Worm (Caenorhabditis elegans) whole organism, young adult: ENCODE data around the gene tatn-1.
A peak's percentile ranks its signal among the peaks of the same experiment; 100 is the strongest.

Experiments
- B0035.1 ChIP-seq: sonication (generic microtip); optimal IDR thresholded peaks from 2 replicates; lab custom pipeline; 2016; ENCODE audit warnings: missing genetic modification characterization, mild to moderate bottlenecking, missing compliant biosample characterization, missing genotype, missing genetic modification reagents
- C06A6.2 ChIP-seq: fragments of 200-800 bp; sonication (Bioruptor generic); conservative IDR thresholded peaks from 2 replicates; pipeline ENCODE4 v1.3.6; 2022; ENCODE audit warnings: missing genetic modification characterization, missing compliant biosample characterization
- F22D6.2 ChIP-seq: sonication (generic microtip); optimal IDR thresholded peaks from 2 replicates; lab custom pipeline; 2016; ENCODE audit warnings: mild to moderate bottlenecking, missing genetic modification characterization, missing compliant biosample characterization
- F33H1.4 ChIP-seq: fragments of 200-800 bp; sonication (Bioruptor generic); IDR thresholded peaks from 2 replicates; pipeline ENCODE4 v1.3.6; 2022; ENCODE audit warnings: missing genetic modification reagents, missing genetic modification characterization, missing compliant biosample characterization
- F37B4.10 ChIP-seq: fragments of 200-800 bp; sonication (Bioruptor generic); IDR thresholded peaks from 2 replicates; pipeline ENCODE4 v1.3.6; 2022; ENCODE audit warnings: missing genetic modification characterization, missing compliant biosample characterization
- F39B2.1 ChIP-seq: fragments of 200-800 bp; sonication (Bioruptor generic); IDR thresholded peaks from 2 replicates; pipeline ENCODE4 v1.3.6; 2022; ENCODE audit warnings: missing genetic modification reagents, missing genetic modification characterization, missing compliant biosample characterization
- F49E8.2 ChIP-seq: sonication (generic microtip); optimal IDR thresholded peaks from 3 replicates; lab custom pipeline; 2017; ENCODE audit warnings: missing genetic modification characterization, mild to moderate bottlenecking, missing compliant biosample characterization, antibody characterized with exemption, moderate library complexity; ENCODE audit not compliant: insufficient read depth
- F55B11.4 ChIP-seq: sonication (generic microtip); optimal IDR thresholded peaks from 2 replicates; lab custom pipeline; 2016; ENCODE audit warnings: missing compliant biosample characterization, missing genetic modification characterization, borderline replicate concordance; ENCODE audit not compliant: insufficient read depth
- K12H6.12 ChIP-seq: fragments of 200-800 bp; sonication (Bioruptor generic); optimal IDR thresholded peaks from 2 replicates; lab custom pipeline; 2018; ENCODE audit warnings: mild to moderate bottlenecking, missing genetic modification characterization, missing compliant biosample characterization
- Y56A3A.18 ChIP-seq: fragments of 200-800 bp; sonication (Bioruptor generic); IDR thresholded peaks from 2 replicates; pipeline ENCODE4 v1.3.6; 2022; ENCODE audit warnings: missing genetic modification reagents, missing genetic modification characterization, missing compliant biosample characterization
- aptf-3 ChIP-seq: fragments of 200-800 bp; sonication (Bioruptor generic); IDR thresholded peaks from 2 replicates; pipeline ENCODE4 v1.3.6; 2022; ENCODE audit warnings: missing genetic modification characterization, missing compliant biosample characterization
- attf-3 ChIP-seq: fragments of 200-800 bp; sonication (Bioruptor generic); conservative IDR thresholded peaks from 2 replicates; pipeline ENCODE4 v1.3.6; 2022; ENCODE audit warnings: missing genetic modification reagents, missing genetic modification characterization, missing compliant biosample characterization
- attf-6 ChIP-seq: fragments of 200-800 bp; sonication (Bioruptor generic); IDR thresholded peaks from 2 replicates; pipeline ENCODE4 v1.3.6; 2022; ENCODE audit warnings: missing genetic modification reagents, missing genetic modification characterization, missing compliant biosample characterization
- bed-1 ChIP-seq: fragments of 200-800 bp; sonication (Bioruptor generic); IDR thresholded peaks from 2 replicates; pipeline ENCODE4 v1.3.6; 2022; ENCODE audit warnings: missing genetic modification reagents, missing genetic modification characterization, missing compliant biosample characterization
- cebp-2 ChIP-seq: fragments of 200-800 bp; sonication (Bioruptor generic); IDR thresholded peaks from 2 replicates; pipeline ENCODE4 v1.3.6; 2022; ENCODE audit warnings: missing genetic modification characterization, missing compliant biosample characterization
- ceh-58 ChIP-seq: fragments of 200-800 bp; sonication (Bioruptor generic); IDR thresholded peaks from 2 replicates; pipeline ENCODE4 v1.3.6; 2022; ENCODE audit warnings: missing genetic modification characterization, missing compliant biosample characterization
- ceh-91 ChIP-seq: fragments of 200-800 bp; sonication (Bioruptor generic); IDR thresholded peaks from 2 replicates; pipeline ENCODE4 v1.3.6; 2022; ENCODE audit warnings: missing genetic modification reagents, missing genetic modification characterization, missing compliant biosample characterization
- die-1 ChIP-seq: sonication (generic microtip); optimal IDR thresholded peaks from 2 replicates; lab custom pipeline; 2016; ENCODE audit warnings: missing genotype, mild to moderate bottlenecking, missing genetic modification characterization, missing compliant biosample characterization
- dox-1 ChIP-seq: fragments of 200-800 bp; sonication (Bioruptor generic); IDR thresholded peaks from 2 replicates; pipeline ENCODE4 v1.3.6; 2022; ENCODE audit warnings: missing genetic modification reagents, missing genetic modification characterization, missing compliant biosample characterization
- egl-18 ChIP-seq: fragments of 200-800 bp; sonication (Bioruptor generic); IDR thresholded peaks from 2 replicates; pipeline ENCODE4 v1.3.6; 2022; ENCODE audit warnings: missing genetic modification reagents, missing genetic modification characterization, missing compliant biosample characterization
- egl-44 ChIP-seq: fragments of 200-800 bp; sonication (Bioruptor generic); IDR thresholded peaks from 2 replicates; pipeline ENCODE4 v1.3.6; 2022; ENCODE audit warnings: missing genetic modification reagents, missing genetic modification characterization, missing compliant biosample characterization
- egrh-3 ChIP-seq: fragments of 200-800 bp; sonication (Bioruptor generic); IDR thresholded peaks from 2 replicates; pipeline ENCODE4 v1.3.6; 2022; ENCODE audit warnings: missing genetic modification reagents, missing genetic modification characterization, missing compliant biosample characterization
- ets-4 ChIP-seq: fragments of 200-800 bp; sonication (Bioruptor generic); optimal IDR thresholded peaks from 2 replicates; lab custom pipeline; 2018; ENCODE audit warnings: mild to moderate bottlenecking, missing genetic modification characterization, missing compliant biosample characterization
- gei-17 ChIP-seq: fragments of 200-800 bp; sonication (Bioruptor generic); optimal IDR thresholded peaks from 2 replicates; lab custom pipeline; 2018; ENCODE audit warnings: mild to moderate bottlenecking, missing genetic modification characterization, missing compliant biosample characterization
- hlh-12 ChIP-seq: sonication (generic microtip); optimal IDR thresholded peaks from 2 replicates; lab custom pipeline; 2016; ENCODE audit warnings: missing genetic modification characterization, missing compliant biosample characterization
- lin-54 ChIP-seq: fragments of 200-800 bp; sonication (Bioruptor generic); optimal IDR thresholded peaks from 2 replicates; lab custom pipeline; 2018; ENCODE audit warnings: mild to moderate bottlenecking, missing genetic modification characterization, missing compliant biosample characterization
- lir-1 ChIP-seq: fragments of 200-800 bp; sonication (Bioruptor generic); conservative IDR thresholded peaks from 2 replicates; pipeline ENCODE4 v1.3.6; 2022; ENCODE audit warnings: missing genetic modification reagents, missing genetic modification characterization, missing compliant biosample characterization
- lsl-1 ChIP-seq: fragments of 200-800 bp; sonication (Bioruptor generic); optimal IDR thresholded peaks from 2 replicates; lab custom pipeline; 2018; ENCODE audit warnings: mild to moderate bottlenecking, missing genetic modification characterization, moderate library complexity, missing compliant biosample characterization
- lsy-27 ChIP-seq: sonication (generic microtip); optimal IDR thresholded peaks from 2 replicates; lab custom pipeline; 2017; ENCODE audit warnings: missing genetic modification characterization, mild to moderate bottlenecking, missing compliant biosample characterization, antibody characterized with exemption, missing genotype, borderline replicate concordance; ENCODE audit not compliant: insufficient read depth
- madf-10 ChIP-seq: sonication (generic microtip); optimal IDR thresholded peaks from 2 replicates; lab custom pipeline; 2016; ENCODE audit warnings: mild to moderate bottlenecking, missing genetic modification characterization, missing compliant biosample characterization
- madf-6 ChIP-seq: fragments of 200-800 bp; sonication (Bioruptor generic); IDR thresholded peaks from 2 replicates; pipeline ENCODE4 v1.3.6; 2022; ENCODE audit warnings: missing genetic modification reagents, missing genetic modification characterization, missing compliant biosample characterization
- mcd-1 ChIP-seq: fragments of 200-800 bp; sonication (Bioruptor generic); IDR thresholded peaks from 2 replicates; pipeline ENCODE4 v1.3.6; 2022; ENCODE audit warnings: missing genetic modification reagents, missing genetic modification characterization, missing compliant biosample characterization
- mes-4 ChIP-seq: sonication (generic microtip); optimal IDR thresholded peaks from 2 replicates; lab custom pipeline; 2016; ENCODE audit warnings: missing genotype, missing genetic modification characterization, missing compliant biosample characterization
- nhr-120 ChIP-seq: fragments of 200-800 bp; sonication (Bioruptor generic); IDR thresholded peaks from 2 replicates; pipeline ENCODE4 v1.3.6; 2022; ENCODE audit warnings: missing genetic modification characterization, missing compliant biosample characterization
- nhr-80 ChIP-seq: sonication (generic microtip); optimal IDR thresholded peaks from 2 replicates; lab custom pipeline; 2016; ENCODE audit warnings: missing genetic modification characterization, missing compliant biosample characterization
- nhr-90 ChIP-seq: sonication (generic microtip); optimal IDR thresholded peaks from 2 replicates; lab custom pipeline; 2016; ENCODE audit warnings: missing genotype, mild to moderate bottlenecking, missing genetic modification characterization, missing compliant biosample characterization
- pha-4 ChIP-seq: fragments of 150-350 bp; sonication (generic microtip); optimal IDR thresholded peaks from 2 replicates; lab custom pipeline; 2014; ENCODE audit warnings: missing biosample characterization, missing genetic modification reagents, missing genetic modification characterization
- rec-8 ChIP-seq, 2 experiments: sonication (generic microtip); optimal IDR thresholded peaks; 2 replicates each; lab custom pipeline; 2016; ENCODE audit warnings: mild to moderate bottlenecking in 2 of 2, missing genetic modification characterization in 2 of 2, missing genetic modification reagents in 2 of 2, missing genotype in 2 of 2, missing biosample characterization in 1 of 2, missing compliant biosample characterization in 1 of 2, moderate library complexity in 1 of 2
- repo-1 ChIP-seq: sonication (generic microtip); optimal IDR thresholded peaks from 2 replicates; lab custom pipeline; 2017; ENCODE audit warnings: mild to moderate bottlenecking, missing genetic modification characterization, missing compliant biosample characterization
- rpc-1 ChIP-seq, 2 experiments: fragments of 150-350 bp in 1 of 2; sonication (generic microtip) in 1 of 2; optimal IDR thresholded peaks; 2 replicates each; lab custom pipeline; 2014 to 2018; ENCODE audit warnings: missing biosample characterization in 1 of 2, missing genetic modification characterization in 1 of 2, missing genetic modification reagents in 1 of 2, missing genotype in 1 of 2
- sea-2 ChIP-seq: fragments of 200-800 bp; sonication (Bioruptor generic); IDR thresholded peaks from 2 replicates; pipeline ENCODE4 v1.3.6; 2022; ENCODE audit warnings: missing genetic modification characterization, missing compliant biosample characterization
- somi-1 ChIP-seq: fragments of 200-800 bp; sonication (Bioruptor generic); optimal IDR thresholded peaks from 2 replicates; lab custom pipeline; 2018; ENCODE audit warnings: mild to moderate bottlenecking, missing genetic modification characterization, missing compliant biosample characterization
- tbx-9 ChIP-seq: sonication (generic microtip); optimal IDR thresholded peaks from 2 replicates; lab custom pipeline; 2016; ENCODE audit warnings: borderline replicate concordance, missing genetic modification characterization, inconsistent platforms, missing compliant biosample characterization
- unc-62 ChIP-seq: fragments of 150-350 bp; optimal IDR thresholded peaks from 2 replicates; lab custom pipeline; 2014; ENCODE audit warnings: missing biosample characterization, missing genetic modification reagents, missing genetic modification characterization
- zfh-2 ChIP-seq: fragments of 200-800 bp; sonication (Bioruptor generic); conservative IDR thresholded peaks from 2 replicates; pipeline ENCODE4 v1.3.6; 2022; ENCODE audit warnings: missing genetic modification reagents, missing genetic modification characterization, missing compliant biosample characterization
- ztf-25 ChIP-seq: fragments of 200-800 bp; sonication (Bioruptor generic); IDR thresholded peaks from 2 replicates; pipeline ENCODE4 v1.3.6; 2022; ENCODE audit warnings: missing genetic modification reagents, missing genetic modification characterization, missing compliant biosample characterization
- ztf-28 ChIP-seq: fragments of 200-800 bp; sonication (Bioruptor generic); IDR thresholded peaks from 2 replicates; pipeline ENCODE4 v1.3.6; 2022; ENCODE audit warnings: missing genetic modification reagents, missing genetic modification characterization, missing compliant biosample characterization
- ztf-3 ChIP-seq: fragments of 200-800 bp; sonication (Bioruptor generic); optimal IDR thresholded peaks from 2 replicates; lab custom pipeline; 2018; ENCODE audit warnings: mild to moderate bottlenecking, missing genetic modification characterization, missing compliant biosample characterization
- ztf-6 ChIP-seq: fragments of 200-800 bp; sonication (Bioruptor generic); IDR thresholded peaks from 2 replicates; pipeline ENCODE4 v1.3.6; 2022; ENCODE audit warnings: missing genetic modification reagents, missing genetic modification characterization, missing compliant biosample characterization

The tatn-1 gene

DNA sequence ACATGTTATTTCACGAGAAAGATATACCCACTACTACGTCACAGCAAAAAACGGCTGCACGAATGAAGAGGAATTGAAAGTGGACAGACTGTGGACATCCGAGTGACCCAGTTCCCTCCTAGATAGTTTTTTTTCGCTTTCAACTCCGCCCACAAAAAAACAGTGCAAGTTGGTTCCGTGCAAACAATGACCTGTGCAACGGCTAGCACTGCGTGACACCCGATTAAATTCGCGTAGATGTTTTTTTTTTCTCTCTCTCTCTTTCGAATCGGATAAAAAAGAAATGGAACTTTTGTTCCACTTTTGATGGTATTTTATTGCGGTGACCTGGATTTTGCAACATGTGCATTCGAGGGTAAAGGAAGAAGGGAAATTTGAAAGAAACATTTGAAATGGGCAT, 45.6 kb upstream of the tatn-1 start:
- TF ChIP-seq somi-1 (GFP tag; lab: Kevin White, UChicago) (no peak), F37B4.10 (no peak), tbx-9 (no peak), B0035.1 (tag; lab: Kevin White, UChicago) (no peak), attf-3 (GFP tag; lab: Robert Waterston, UW) (no peak), nhr-90 (tag; lab: Kevin White, UChicago) (no peak), egrh-3 (GFP tag; lab: Robert Waterston, UW) (no peak), gei-17 (GFP tag; lab: Kevin White, UChicago) (no peak), dox-1 (GFP tag; lab: Robert Waterston, UW) (no peak), mes-4 (tag; lab: Kevin White, UChicago) (no peak), F22D6.2 (no peak)

DNA sequence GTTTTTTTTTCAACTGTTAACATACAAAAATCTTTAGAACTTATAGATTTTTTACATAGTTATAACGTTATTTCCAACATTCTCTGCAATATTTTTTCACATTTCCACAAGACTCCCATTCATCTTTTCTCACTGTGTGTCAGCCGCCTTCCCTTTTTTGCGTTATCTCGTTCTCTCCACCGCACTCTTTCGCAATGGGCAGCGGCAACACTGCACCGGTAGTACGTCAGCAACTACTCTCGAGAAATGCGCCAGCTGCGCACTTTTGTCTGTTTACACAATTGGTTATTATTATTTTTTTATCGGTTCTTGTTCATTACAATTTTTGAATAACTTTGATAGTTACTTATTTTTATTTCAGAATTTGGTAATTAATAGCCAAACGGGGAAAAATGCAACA, 43.9 kb upstream of the tatn-1 start, which contains the start of gene C05G5.2:
C05G5.2 (plus strand) TSS at position 356 of the 400 bp plus-strand sequence.
- TF ChIP-seq die-1 (tag; lab: Kevin White, UChicago) (no peak), dox-1 (GFP tag; lab: Robert Waterston, UW) (peak; percentile 95), F55B11.4 (tag; lab: Kevin White, UChicago) (no peak), ceh-58 (GFP tag; lab: Robert Waterston, UW) (no peak), ztf-3 (no peak), C06A6.2 (GFP tag; lab: Robert Waterston, UW) (no peak; the same call in 1 of the 2 replicates), sea-2 (no peak), madf-10 (peak; percentile 64), hlh-12 (tag; lab: Kevin White, UChicago) (no peak), ceh-91 (no peak), bed-1 (GFP tag; lab: Robert Waterston, UW) (no peak), F49E8.2 (tag; lab: Kevin White, UChicago) (no peak), nhr-120 (GFP tag; lab: Robert Waterston, UW) (no peak), lir-1 (GFP tag; lab: Robert Waterston, UW) (no peak), pha-4 (tag; lab: Kevin White, UChicago) (peak; percentile 91), lin-54 (GFP tag; lab: Kevin White, UChicago) (no peak), rpc-1 (optimal IDR thresholded peaks at IDR 0.05; lab: Kevin White, UChicago) (no peak), rpc-1 (tag; optimal IDR thresholded peaks at IDR 0.05; lab: Kevin White, UChicago) (no peak), cebp-2 (GFP tag; lab: Robert Waterston, UW) (no peak), repo-1 (tag; lab: Kevin White, UChicago) (no peak), attf-6 (GFP tag; lab: Robert Waterston, UW) (no peak), aptf-3 (GFP tag; lab: Robert Waterston, UW) (no peak), ztf-25 (GFP tag; lab: Robert Waterston, UW) (no peak), mcd-1 (peak; percentile 74), madf-6 (GFP tag; lab: Robert Waterston, UW) (no peak), nhr-80 (peak; percentile 100), lsl-1 (no peak), lsy-27 (tag; lab: Kevin White, UChicago) (no peak), zfh-2 (GFP tag; lab: Robert Waterston, UW) (peak; percentile 98), Y56A3A.18 (no peak), egl-18 (0 out of 2 replicates have a peak, but pooled peaks have one; percentile 60), F39B2.1 (no peak), ztf-6 (GFP tag; lab: Robert Waterston, UW) (no peak), egl-44 (GFP tag; lab: Robert Waterston, UW) (no peak), rec-8 (tag; optimal IDR thresholded peaks at IDR 0.05; lab: Kevin White, UChicago) (no peak), K12H6.12 (tag; lab: Kevin White, UChicago) (peak; percentile 84), unc-62 (peak; percentile 73), ztf-28 (GFP tag; lab: Robert Waterston, UW) (no peak), ets-4 (no peak), F33H1.4 (GFP tag; lab: Robert Waterston, UW) (no peak)
